Worm (Caenorhabditis elegans): Measurements from ENCODE around the gene der-2.

der-2 gene

DNA sequence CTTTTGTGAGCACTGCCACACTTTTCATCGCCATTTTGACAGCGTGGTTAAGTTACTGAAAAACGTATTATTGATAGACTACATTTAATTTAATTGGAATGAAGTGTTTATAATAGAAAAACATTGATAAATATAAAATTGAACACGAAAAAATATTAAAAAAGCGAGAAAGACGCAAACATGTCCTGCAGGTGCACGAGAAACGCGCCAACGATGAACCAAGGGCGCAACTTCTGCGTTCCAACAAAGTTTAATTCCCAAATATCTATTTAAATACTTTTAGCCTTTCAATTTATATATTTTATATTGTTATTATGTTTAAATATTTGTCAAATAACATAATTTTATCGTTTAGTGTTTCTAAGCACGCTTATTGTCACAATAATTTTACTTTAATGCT, 11.2 kb upstream of the der-2 start, which contains the start of gene ndus-8 (continued):
- TF ChIP-seq snpc-3.4 (tag; optimal IDR thresholded peaks at IDR 0.05), result peak; percentile 50
- TF ChIP-seq sdz-38 (tag; optimal IDR thresholded peaks at IDR 0.05), result no peak
- peak; percentile 59 for TF ChIP-seq lin-54 (GFP tag; optimal IDR thresholded peaks at IDR 0.05)
- TF ChIP-seq snpc-4 (GFP tag; optimal IDR thresholded peaks at IDR 0.05), result no peak
- TF ChIP-seq snpc-4 (tag; optimal IDR thresholded peaks at IDR 0.05), result peak in 3 of 4 experiments; percentile 23 to 81 (median 42)
- TF ChIP-seq chd-7 (tag; optimal IDR thresholded peaks at IDR 0.05), result no peak
- no peak for TF ChIP-seq let-526 (GFP tag; IDR thresholded peaks at IDR 0.05)
- TF ChIP-seq attf-6 (GFP tag; IDR thresholded peaks at IDR 0.05), result no peak
- no peak for TF ChIP-seq ceh-91 (GFP tag; IDR thresholded peaks at IDR 0.05)
- no peak for TF ChIP-seq Y95B8A.8 (GFP tag; IDR thresholded peaks at IDR 0.05)
- no peak for TF ChIP-seq mel-28 (tag; optimal IDR thresholded peaks at IDR 0.05; ENCODE audit: borderline replicate concordance)
- no peak for TF ChIP-seq B0261.1 (tag; optimal IDR thresholded peaks at IDR 0.05)
- no peak for TF ChIP-seq F57A8.1 (GFP tag; optimal IDR thresholded peaks at IDR 0.05)
- TF ChIP-seq zim-3 (tag; optimal IDR thresholded peaks at IDR 0.05), result no peak
- TF ChIP-seq cebp-2 (GFP tag; IDR thresholded peaks at IDR 0.05), result no peak
- no peak for TF ChIP-seq F37B4.10 (GFP tag; IDR thresholded peaks at IDR 0.05)
- TF ChIP-seq F23B12.7 (tag; optimal IDR thresholded peaks at IDR 0.05; ENCODE audit: insufficient read depth), result peak; percentile 12
- no peak for TF ChIP-seq zfh-2 (GFP tag; conservative IDR thresholded peaks at IDR 0.05)
- no peak for TF ChIP-seq dox-1 (GFP tag; IDR thresholded peaks at IDR 0.05)
- no peak for TF ChIP-seq ztf-26 (tag; optimal IDR thresholded peaks at IDR 0.05)
- no peak for TF ChIP-seq T07F8.4 (tag; optimal IDR thresholded peaks at IDR 0.05)
- no peak for TF ChIP-seq die-1 (tag; optimal IDR thresholded peaks at IDR 0.05)
- no peak for TF ChIP-seq F10E7.11 (tag; optimal IDR thresholded peaks at IDR 0.05)
- no peak for TF ChIP-seq ztf-25 (GFP tag; IDR thresholded peaks at IDR 0.05)
- TF ChIP-seq F39B2.1 (GFP tag; IDR thresholded peaks at IDR 0.05), result no peak
- TF ChIP-seq B0035.1 (tag; optimal IDR thresholded peaks at IDR 0.05), result no peak
- no peak for TF ChIP-seq atf-7 (tag; optimal IDR thresholded peaks at IDR 0.05)
- no peak for TF ChIP-seq ceh-79 (tag; optimal IDR thresholded peaks at IDR 0.05)
- no peak for TF ChIP-seq sea-2 (GFP tag; IDR thresholded peaks at IDR 0.05)
- no peak for TF ChIP-seq ztf-28 (GFP tag; IDR thresholded peaks at IDR 0.05)
- no peak for TF ChIP-seq F22D6.2 (tag; optimal IDR thresholded peaks at IDR 0.05)
- no peak for TF ChIP-seq ama-1 (optimal IDR thresholded peaks at IDR 0.05)
- no peak for TF ChIP-seq ama-1 (GFP tag; optimal IDR thresholded peaks at IDR 0.05)
- peak; percentile 63 for TF ChIP-seq mcd-1 (GFP tag; IDR thresholded peaks at IDR 0.05)
- 0 out of 2 replicates have a peak, but pooled peaks have one; percentile 37 for TF ChIP-seq attf-3 (GFP tag; conservative IDR thresholded peaks at IDR 0.05)
- TF ChIP-seq lir-1 (GFP tag; conservative IDR thresholded peaks at IDR 0.05), result no peak
- TF ChIP-seq bed-2 (GFP tag; IDR thresholded peaks at IDR 0.05), result no peak
- TF ChIP-seq pbrm-1 (GFP tag; IDR thresholded peaks at IDR 0.05), result no peak
- TF ChIP-seq madf-10 (tag; optimal IDR thresholded peaks at IDR 0.05), result no peak
- TF ChIP-seq tlf-1 (GFP tag; optimal IDR thresholded peaks at IDR 0.05), result no peak
- TF ChIP-seq lin-26 (GFP tag; IDR thresholded peaks at IDR 0.05), result no peak
- no peak for TF ChIP-seq athp-1 (tag; optimal IDR thresholded peaks at IDR 0.05)
- TF ChIP-seq nfya-1 (tag; optimal IDR thresholded peaks at IDR 0.05; ENCODE audit: borderline replicate concordance, insufficient read depth), result no peak
- no peak for TF ChIP-seq snpc-1.3 (tag; optimal IDR thresholded peaks at IDR 0.05; ENCODE audit: insufficient read depth)
- no peak for TF ChIP-seq rpc-1 (optimal IDR thresholded peaks at IDR 0.05)
- no peak for TF ChIP-seq rpc-1 (tag; optimal IDR thresholded peaks at IDR 0.05)
- no peak for TF ChIP-seq ceh-100 (GFP tag; IDR thresholded peaks at IDR 0.05)
- TF ChIP-seq C06A6.2 (GFP tag; conservative IDR thresholded peaks at IDR 0.05), result no peak
- no peak for TF ChIP-seq D2030.7 (GFP tag; IDR thresholded peaks at IDR 0.05)
- TF ChIP-seq ceh-58 (GFP tag; IDR thresholded peaks at IDR 0.05), result no peak
- TF ChIP-seq let-607 (tag; optimal IDR thresholded peaks at IDR 0.05), result no peak
